Worm (Caenorhabditis elegans) whole organism, young adult: ENCODE measurements around the gene C23G10.5.

Source experiments
- B0261.1 ChIP-seq: sonication (generic microtip); optimal IDR thresholded peaks from 2 replicates; lab custom pipeline; 2016; ENCODE audit warnings: mild to moderate bottlenecking, missing genetic modification characterization, moderate library complexity, missing compliant biosample characterization
- C06A6.2 ChIP-seq: fragments of 200-800 bp; sonication (Bioruptor generic); conservative IDR thresholded peaks from 2 replicates; pipeline ENCODE4 v1.3.6; 2022; ENCODE audit warnings: missing genetic modification characterization, missing compliant biosample characterization
- C17E4.6 ChIP-seq: fragments of 200-800 bp; sonication (Bioruptor generic); IDR thresholded peaks from 2 replicates; pipeline ENCODE4 v1.3.6; 2022; ENCODE audit warnings: missing genetic modification reagents, missing genetic modification characterization, missing compliant biosample characterization
- F39B2.1 ChIP-seq: fragments of 200-800 bp; sonication (Bioruptor generic); IDR thresholded peaks from 2 replicates; pipeline ENCODE4 v1.3.6; 2022; ENCODE audit warnings: missing genetic modification reagents, missing genetic modification characterization, missing compliant biosample characterization
- F49E8.2 ChIP-seq: sonication (generic microtip); optimal IDR thresholded peaks from 3 replicates; lab custom pipeline; 2017; ENCODE audit warnings: missing genetic modification characterization, mild to moderate bottlenecking, missing compliant biosample characterization, antibody characterized with exemption, moderate library complexity; ENCODE audit not compliant: insufficient read depth
- F57A8.1 ChIP-seq: fragments of 200-800 bp; sonication (Bioruptor generic); optimal IDR thresholded peaks from 2 replicates; lab custom pipeline; 2018; ENCODE audit warnings: mild to moderate bottlenecking, missing genetic modification characterization, moderate library complexity, missing compliant biosample characterization
- K11D2.4 ChIP-seq: fragments of 200-800 bp; sonication (Bioruptor generic); IDR thresholded peaks from 2 replicates; pipeline ENCODE4 v1.3.6; 2022; ENCODE audit warnings: missing genetic modification reagents, missing genetic modification characterization, missing compliant biosample characterization
- K12H6.12 ChIP-seq: fragments of 200-800 bp; sonication (Bioruptor generic); optimal IDR thresholded peaks from 2 replicates; lab custom pipeline; 2018; ENCODE audit warnings: mild to moderate bottlenecking, missing genetic modification characterization, missing compliant biosample characterization
- Y53G8AR.9 ChIP-seq: fragments of 200-800 bp; sonication (Bioruptor generic); conservative IDR thresholded peaks from 2 replicates; pipeline ENCODE4 v1.3.6; 2022; ENCODE audit warnings: missing genetic modification reagents, missing genetic modification characterization, missing compliant biosample characterization
- Y56A3A.18 ChIP-seq: fragments of 200-800 bp; sonication (Bioruptor generic); IDR thresholded peaks from 2 replicates; pipeline ENCODE4 v1.3.6; 2022; ENCODE audit warnings: missing genetic modification reagents, missing genetic modification characterization, missing compliant biosample characterization
- Y67H2A.10 ChIP-seq: fragments of 200-800 bp; sonication (Bioruptor generic); conservative IDR thresholded peaks from 2 replicates; pipeline ENCODE4 v1.3.6; 2022; ENCODE audit warnings: missing genetic modification reagents, missing genetic modification characterization, missing compliant biosample characterization
- Y95B8A.8 ChIP-seq: fragments of 200-800 bp; sonication (Bioruptor generic); IDR thresholded peaks from 2 replicates; pipeline ENCODE4 v1.3.6; 2022; ENCODE audit warnings: missing genetic modification reagents, missing genetic modification characterization, missing compliant biosample characterization
- akir-1 ChIP-seq: fragments of 200-800 bp; sonication (Bioruptor generic); optimal IDR thresholded peaks from 2 replicates; lab custom pipeline; 2018; ENCODE audit warnings: mild to moderate bottlenecking, missing genetic modification characterization, moderate library complexity, missing compliant biosample characterization
- ama-1 ChIP-seq, 3 experiments: fragments of 150-350 bp in 1 of 3; sonication (generic microtip) in 2 of 3; optimal IDR thresholded peaks; 2 replicates each; lab custom pipeline; 2014 to 2018; ENCODE audit warnings: missing biosample characterization in 2 of 3, missing genetic modification characterization in 2 of 3, missing genetic modification reagents in 2 of 3
- athp-1 ChIP-seq: sonication (generic microtip); optimal IDR thresholded peaks from 2 replicates; lab custom pipeline; 2017; ENCODE audit warnings: mild to moderate bottlenecking, missing genetic modification characterization, missing compliant biosample characterization
- ceh-27 ChIP-seq: fragments of 200-800 bp; sonication (Bioruptor generic); optimal IDR thresholded peaks from 2 replicates; lab custom pipeline; 2018; ENCODE audit warnings: mild to moderate bottlenecking, missing genetic modification characterization, moderate library complexity, missing compliant biosample characterization
- ceh-40 ChIP-seq: fragments of 200-800 bp; sonication (Bioruptor generic); IDR thresholded peaks from 2 replicates; pipeline ENCODE4 v1.3.6; 2022; ENCODE audit warnings: missing genetic modification characterization, missing compliant biosample characterization
- ceh-79 ChIP-seq: sonication (generic microtip); optimal IDR thresholded peaks from 2 replicates; lab custom pipeline; 2017; ENCODE audit warnings: mild to moderate bottlenecking, missing genetic modification characterization, missing compliant biosample characterization
- ceh-91 ChIP-seq: fragments of 200-800 bp; sonication (Bioruptor generic); IDR thresholded peaks from 2 replicates; pipeline ENCODE4 v1.3.6; 2022; ENCODE audit warnings: missing genetic modification reagents, missing genetic modification characterization, missing compliant biosample characterization
- chd-7 ChIP-seq: sonication (generic microtip); optimal IDR thresholded peaks from 2 replicates; lab custom pipeline; 2016; ENCODE audit warnings: mild to moderate bottlenecking, missing genetic modification characterization, moderate library complexity, missing compliant biosample characterization
- die-1 ChIP-seq: sonication (generic microtip); optimal IDR thresholded peaks from 2 replicates; lab custom pipeline; 2016; ENCODE audit warnings: missing genotype, mild to moderate bottlenecking, missing genetic modification characterization, missing compliant biosample characterization
- dpl-1 ChIP-seq: fragments of 150-350 bp; optimal IDR thresholded peaks from 2 replicates; lab custom pipeline; 2014; ENCODE audit warnings: missing biosample characterization, missing genetic modification reagents, missing genetic modification characterization
- egl-18 ChIP-seq: fragments of 200-800 bp; sonication (Bioruptor generic); IDR thresholded peaks from 2 replicates; pipeline ENCODE4 v1.3.6; 2022; ENCODE audit warnings: missing genetic modification reagents, missing genetic modification characterization, missing compliant biosample characterization
- egrh-3 ChIP-seq: fragments of 200-800 bp; sonication (Bioruptor generic); IDR thresholded peaks from 2 replicates; pipeline ENCODE4 v1.3.6; 2022; ENCODE audit warnings: missing genetic modification reagents, missing genetic modification characterization, missing compliant biosample characterization
- ekl-4 ChIP-seq: fragments of 200-800 bp; sonication (Bioruptor generic); IDR thresholded peaks from 2 replicates; pipeline ENCODE4 v1.3.6; 2022; ENCODE audit warnings: missing genetic modification reagents, missing genetic modification characterization, missing compliant biosample characterization
- hmg-20 ChIP-seq: fragments of 200-800 bp; sonication (Bioruptor generic); IDR thresholded peaks from 2 replicates; pipeline ENCODE4 v1.3.6; 2022; ENCODE audit warnings: missing genetic modification reagents, missing genetic modification characterization, missing compliant biosample characterization
- lag-1 ChIP-seq: fragments of 200-800 bp; sonication (Bioruptor generic); IDR thresholded peaks from 2 replicates; pipeline ENCODE4 v1.3.6; 2022; ENCODE audit warnings: missing genetic modification reagents, missing genetic modification characterization, missing compliant biosample characterization
- let-607 ChIP-seq, 2 experiments: fragments of 200-800 bp in 1 of 2; sonication (Bioruptor generic) in 1 of 2; sonication (generic microtip) in 1 of 2; optimal IDR thresholded peaks; 2 replicates each; lab custom pipeline; 2016 to 2018; ENCODE audit warnings: mild to moderate bottlenecking in 2 of 2, missing compliant biosample characterization in 2 of 2, missing genetic modification characterization in 2 of 2, moderate library complexity in 2 of 2, missing genotype in 1 of 2
- lin-26 ChIP-seq: fragments of 200-800 bp; sonication (Bioruptor generic); IDR thresholded peaks from 2 replicates; pipeline ENCODE4 v1.3.6; 2022; ENCODE audit warnings: missing genetic modification reagents, missing genetic modification characterization, missing compliant biosample characterization
- lir-1 ChIP-seq: fragments of 200-800 bp; sonication (Bioruptor generic); conservative IDR thresholded peaks from 2 replicates; pipeline ENCODE4 v1.3.6; 2022; ENCODE audit warnings: missing genetic modification reagents, missing genetic modification characterization, missing compliant biosample characterization
- lsl-1 ChIP-seq: fragments of 200-800 bp; sonication (Bioruptor generic); optimal IDR thresholded peaks from 2 replicates; lab custom pipeline; 2018; ENCODE audit warnings: mild to moderate bottlenecking, missing genetic modification characterization, moderate library complexity, missing compliant biosample characterization
- mel-28 ChIP-seq: sonication (generic microtip); optimal IDR thresholded peaks from 2 replicates; lab custom pipeline; 2016; ENCODE audit warnings: borderline replicate concordance, mild to moderate bottlenecking, missing genetic modification characterization, missing compliant biosample characterization
- mxl-1 ChIP-seq: sonication (generic microtip); optimal IDR thresholded peaks from 2 replicates; lab custom pipeline; 2016; ENCODE audit warnings: missing genetic modification characterization, missing compliant biosample characterization
- nfya-2 ChIP-seq: fragments of 200-800 bp; sonication (Bioruptor generic); IDR thresholded peaks from 2 replicates; pipeline ENCODE4 v1.3.6; 2022; ENCODE audit warnings: missing genetic modification reagents, missing genetic modification characterization, missing compliant biosample characterization
- nfyb-1 ChIP-seq: fragments of 200-800 bp; sonication (Bioruptor generic); IDR thresholded peaks from 2 replicates; pipeline ENCODE4 v1.3.6; 2022; ENCODE audit warnings: missing genetic modification reagents, missing genetic modification characterization, missing compliant biosample characterization
- nhr-27 ChIP-seq: fragments of 200-800 bp; sonication (Bioruptor generic); optimal IDR thresholded peaks from 2 replicates; lab custom pipeline; 2018; ENCODE audit warnings: mild to moderate bottlenecking, missing genetic modification characterization, moderate library complexity, missing compliant biosample characterization
- snpc-3.4 ChIP-seq: sonication (generic microtip); optimal IDR thresholded peaks from 2 replicates; lab custom pipeline; 2017; ENCODE audit warnings: missing genetic modification characterization, mild to moderate bottlenecking, missing compliant biosample characterization, antibody characterized with exemption, moderate library complexity, missing genotype, missing genetic modification reagents
- snpc-4 ChIP-seq, 5 experiments: fragments of 150-350 bp in 1 of 5; sonication (generic microtip) in 4 of 5; optimal IDR thresholded peaks; 2 replicates each; lab custom pipeline; 2014 to 2018; ENCODE audit warnings: missing genetic modification characterization in 5 of 5, missing biosample characterization in 3 of 5, antibody characterized with exemption in 2 of 5, mild to moderate bottlenecking in 2 of 5, missing compliant biosample characterization in 2 of 5, missing genotype in 2 of 5, moderate library complexity in 2 of 5, missing genetic modification reagents in 1 of 5
- unc-130 ChIP-seq: sonication (generic microtip); optimal IDR thresholded peaks from 2 replicates; lab custom pipeline; 2016; ENCODE audit warnings: missing genetic modification reagents, missing genetic modification characterization, missing compliant biosample characterization
- xnd-1 ChIP-seq: sonication (generic microtip); optimal IDR thresholded peaks from 2 replicates; lab custom pipeline; 2016; ENCODE audit warnings: missing genotype, missing genetic modification reagents, missing genetic modification characterization, missing compliant biosample characterization
- ztf-25 ChIP-seq: fragments of 200-800 bp; sonication (Bioruptor generic); IDR thresholded peaks from 2 replicates; pipeline ENCODE4 v1.3.6; 2022; ENCODE audit warnings: missing genetic modification reagents, missing genetic modification characterization, missing compliant biosample characterization
- ztf-26 ChIP-seq: sonication (generic microtip); optimal IDR thresholded peaks from 2 replicates; lab custom pipeline; 2017; ENCODE audit warnings: missing genetic modification characterization, missing compliant biosample characterization

The C23G10.5 gene

ce11 chrIII:6165240-6165639 is 25.7 kb upstream of the C23G10.5 start:
- TF ChIP-seq ceh-79 (tag; lab: Kevin White, UChicago), result no peak
- no peak for TF ChIP-seq C17E4.6 (GFP tag; lab: Robert Waterston, UW)
- TF ChIP-seq snpc-3.4, result no peak
- no peak for TF ChIP-seq ztf-25 (GFP tag; lab: Robert Waterston, UW)
- TF ChIP-seq ekl-4 (GFP tag; lab: Robert Waterston, UW), result peak; percentile 9; the same call in 1 of the 2 replicates
- no peak for TF ChIP-seq hmg-20 (GFP tag; lab: Robert Waterston, UW)
- no peak for TF ChIP-seq Y56A3A.18 (GFP tag; lab: Robert Waterston, UW)
- TF ChIP-seq nfya-2 (GFP tag; lab: Robert Waterston, UW), result no peak
- no peak for TF ChIP-seq egl-18 (GFP tag; lab: Robert Waterston, UW)
- no peak for TF ChIP-seq B0261.1
- TF ChIP-seq lsl-1, result no peak
- TF ChIP-seq mxl-1 (tag; lab: Kevin White, UChicago), result no peak
- TF ChIP-seq C06A6.2, result no peak
- TF ChIP-seq dpl-1 (GFP tag; lab: Kevin White, UChicago), result no peak
- TF ChIP-seq ceh-40 (GFP tag; lab: Robert Waterston, UW), result no peak
- TF ChIP-seq ztf-26 (tag; lab: Kevin White, UChicago), result peak; percentile 3
- TF ChIP-seq chd-7 (tag; lab: Kevin White, UChicago), result peak; percentile 7
- no peak for TF ChIP-seq xnd-1 (tag; lab: Kevin White, UChicago)

ce11 chrIII:6166634-6167033 is 24.3 kb upstream of the C23G10.5 start:
- TF ChIP-seq Y53G8AR.9 (GFP tag; lab: Robert Waterston, UW) (no peak), ceh-91 (no peak), ztf-25 (GFP tag; lab: Robert Waterston, UW) (no peak), nfyb-1 (peak; percentile 20; the same call in 1 of the 2 replicates)

- TF ChIP-seq nfya-2 (GFP tag; lab: Robert Waterston, UW) (no peak), K11D2.4 (no peak), snpc-4 (GFP tag; optimal IDR thresholded peaks at IDR 0.05; lab: Kevin White, UChicago) (no peak), snpc-4 (tag; optimal IDR thresholded peaks at IDR 0.05; lab: Kevin White, UChicago) (no peak), lin-26 (no peak), K12H6.12 (tag; lab: Kevin White, UChicago) (no peak), ceh-27 (GFP tag; lab: Kevin White, UChicago) (no peak), ztf-26 (tag; lab: Kevin White, UChicago) (no peak), mel-28 (tag; lab: Kevin White, UChicago) (no peak), chd-7 (tag; lab: Kevin White, UChicago) (no peak), lir-1 (GFP tag; lab: Robert Waterston, UW) (no peak), nfyb-1 (no peak), let-607 (tag; optimal IDR thresholded peaks at IDR 0.05; lab: Kevin White, UChicago) (no peak), akir-1 (GFP tag; lab: Kevin White, UChicago) (no peak), die-1 (tag; lab: Kevin White, UChicago) (no peak), athp-1 (tag; lab: Kevin White, UChicago) (no peak), ama-1 (optimal IDR thresholded peaks at IDR 0.05; lab: Kevin White, UChicago) (peak; percentile 78), ama-1 (GFP tag; optimal IDR thresholded peaks at IDR 0.05; lab: Kevin White, UChicago) (no peak), ceh-79 (tag; lab: Kevin White, UChicago) (no peak), Y95B8A.8 (GFP tag; lab: Robert Waterston, UW) (0 out of 2 replicates have a peak, but pooled peaks have one; percentile 23), F57A8.1 (GFP tag; lab: Kevin White, UChicago) (no peak), F39B2.1 (GFP tag; lab: Robert Waterston, UW) (0 out of 2 replicates have a peak, but pooled peaks have one; percentile 46), Y67H2A.10 (GFP tag; lab: Robert Waterston, UW) (no peak), F49E8.2 (tag; lab: Kevin White, UChicago) (no peak), unc-130 (GFP tag; lab: Kevin White, UChicago) (no peak), egrh-3 (GFP tag; lab: Robert Waterston, UW) (no peak), dpl-1 (GFP tag; lab: Kevin White, UChicago) (no peak), lag-1 (GFP tag; lab: Robert Waterston, UW) (no peak), snpc-3.4 (no peak), Y56A3A.18 (GFP tag; lab: Robert Waterston, UW) (no peak), nhr-27 (tag; lab: Kevin White, UChicago) (no peak)
Measured at ce11 chrIII:6168497-6169227, 22.2 kb upstream of the C23G10.5 start, which contains the start of gene efk-1. Gene efk-1 (minus strand): TSS chrIII:6168547.
